Fruit fly (Drosophila melanogaster) whole organism: ENCODE results near the gene Imp.

ENCODE experiments used
- CG8478 ChIP-seq: fragments of >200 bp; optimal IDR thresholded peaks from 2 replicates; lab custom pipeline; 2018; ENCODE audit warnings: inconsistent platforms
- Dll ChIP-seq: fragments of >200 bp; optimal IDR thresholded peaks from 2 replicates; lab custom pipeline; 2017
- pan ChIP-seq: fragments of >200 bp; optimal IDR thresholded peaks from 2 replicates; lab custom pipeline; 2017
- usp ChIP-seq: fragments of >200 bp; optimal IDR thresholded peaks from 2 replicates; lab custom pipeline; 2017; ENCODE audit warnings: missing biosample characterization, missing genetic modification characterization, mixed read lengths

dm6 chrX:10764206-10764605 is 59.9 kb downstream of the Imp start, which contains the start of gene Tango5:
- no peak for TF ChIP-seq Dll
- TF ChIP-seq pan = no peak
- no peak for TF ChIP-seq CG8478
- no peak for TF ChIP-seq usp
